Fruit fly (Drosophila melanogaster) whole organism, prepupa: ENCODE measurements around the gene Thor.

Experiments
- CG10631 ChIP-seq: fragments of 200-800 bp; sonication (Bioruptor generic); optimal IDR thresholded peaks from 2 replicates; lab custom pipeline; 2016; ENCODE audit warnings: missing biosample characterization, missing genetic modification characterization
- CG16779 ChIP-seq: fragments of 200-800 bp; sonication (Bioruptor generic); optimal IDR thresholded peaks from 3 replicates; lab custom pipeline; 2017; ENCODE audit warnings: missing biosample characterization, mild to moderate bottlenecking, missing genetic modification characterization
- CG34406 ChIP-seq: fragments of 200-800 bp; sonication (Bioruptor generic); optimal IDR thresholded peaks from 3 replicates; lab custom pipeline; 2016; ENCODE audit warnings: missing biosample characterization, missing genetic modification characterization
- CG6163 ChIP-seq: fragments of 200-800 bp; sonication (Bioruptor generic); IDR thresholded peaks from 3 replicates; pipeline ENCODE4 v1.3.6; 2022; ENCODE audit warnings: missing biosample characterization, missing genetic modification characterization
- CG7368 ChIP-seq: fragments of 200-800 bp; sonication (Bioruptor generic); optimal IDR thresholded peaks from 3 replicates; lab custom pipeline; 2016; ENCODE audit warnings: missing biosample characterization, missing genetic modification characterization
- CG8319 ChIP-seq: fragments of 200-800 bp; sonication (Bioruptor generic); optimal IDR thresholded peaks from 3 replicates; lab custom pipeline; 2016; ENCODE audit warnings: missing biosample characterization, missing genetic modification characterization
- Eip75B ChIP-seq: fragments of 200-800 bp; sonication (Bioruptor generic); optimal IDR thresholded peaks from 3 replicates; lab custom pipeline; 2016; ENCODE audit warnings: missing biosample characterization, missing genetic modification characterization
- Hr39 ChIP-seq: fragments of 200-800 bp; sonication (Bioruptor generic); optimal IDR thresholded peaks from 2 replicates; lab custom pipeline; 2016; ENCODE audit warnings: missing biosample characterization, missing genetic modification characterization
- acj6 ChIP-seq: fragments of 200-800 bp; sonication (Bioruptor generic); optimal IDR thresholded peaks from 3 replicates; lab custom pipeline; 2016; ENCODE audit warnings: missing biosample characterization, missing genetic modification characterization
- svp ChIP-seq: fragments of 200-800 bp; sonication (Bioruptor generic); peaks from one replicate; lab custom pipeline; 2016; ENCODE audit warnings: missing biosample characterization, missing genetic modification characterization

dm6 chr2L:3490971-3491370 is 12.7 kb downstream of the Thor start, which contains the start of gene CG15414:
- TF ChIP-seq Hr39 (GFP tag; lab: Kevin White, UChicago) (no peak), CG6163 (GFP tag; lab: Robert Waterston, UW) (no peak), CG10631 (GFP tag; lab: Kevin White, UChicago) (no peak), svp (GFP tag; lab: Kevin White, UChicago) (no peak), CG34406 (GFP tag; lab: Kevin White, UChicago) (no peak), Eip75B (no peak), acj6 (no peak), CG16779 (tag; lab: Kevin White, UChicago) (no peak), CG7368 (GFP tag; lab: Kevin White, UChicago) (no peak), CG8319 (GFP tag; lab: Kevin White, UChicago) (no peak)
